Fruit fly (Drosophila melanogaster): ENCODE results near the gene CG14218.

CG14218 gene

DNA sequence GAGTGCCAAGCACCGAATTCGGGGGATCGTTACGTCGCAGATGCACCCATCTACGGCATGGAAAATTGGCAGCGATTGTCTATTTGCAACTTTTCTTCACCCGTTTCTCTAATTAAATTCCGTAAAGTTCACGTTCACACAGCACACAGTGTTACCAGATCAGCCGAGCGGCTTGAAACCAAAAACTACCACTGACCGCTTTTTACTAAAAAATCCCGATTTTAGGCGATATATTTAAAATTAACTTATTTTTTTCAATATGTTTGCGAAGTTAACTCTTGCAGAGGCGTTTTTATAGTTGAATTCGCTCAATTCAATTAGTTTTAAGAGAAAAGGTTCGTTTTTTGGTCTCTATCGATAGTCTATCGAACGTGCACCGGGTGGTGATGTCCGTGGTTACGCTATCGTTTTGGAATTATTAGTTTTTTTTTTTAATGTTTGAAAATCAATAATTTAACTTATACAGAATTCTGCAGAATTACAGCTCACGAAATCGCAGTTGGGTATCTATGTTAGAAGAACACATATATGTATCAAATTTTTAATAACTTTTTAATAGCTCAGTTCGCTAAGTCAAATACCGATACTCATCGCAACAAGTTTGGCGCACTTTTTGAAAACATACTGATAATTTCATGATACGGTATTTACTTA is 2.0 kb downstream of the CG14218 start, which contains the start of gene Tao (continued):
- TF ChIP-seq CG2116 (GFP tag; optimal IDR thresholded peaks at IDR 0.05): peak; percentile 82
- no peak for TF ChIP-seq Dip2 (GFP tag; IDR thresholded peaks at IDR 0.05)
- no peak for TF ChIP-seq gsb (GFP tag; IDR thresholded peaks at IDR 0.05)
- no peak for TF ChIP-seq al (GFP tag; IDR thresholded peaks at IDR 0.05)
- no peak for TF ChIP-seq gcm (GFP tag; optimal IDR thresholded peaks at IDR 0.05)
- no peak for TF ChIP-seq B-H1 (GFP tag; IDR thresholded peaks at IDR 0.05)
- peak; percentile 88; the same call in 2 of the 3 replicates for TF ChIP-seq CG14860 (GFP tag; IDR thresholded peaks at IDR 0.05; ENCODE audit: partially characterized antibody)
- no peak for TF ChIP-seq CG11398 (GFP tag; optimal IDR thresholded peaks at IDR 0.05)
- TF ChIP-seq Dbx (GFP tag; IDR thresholded peaks at IDR 0.05): no peak
- no peak for TF ChIP-seq CG12769 (tag; optimal IDR thresholded peaks at IDR 0.05)
- TF ChIP-seq CG2120 (GFP tag; optimal IDR thresholded peaks at IDR 0.05): peak; percentile 11
- no peak for TF ChIP-seq H15 (GFP tag; IDR thresholded peaks at IDR 0.05)
- TF ChIP-seq gfzf (GFP tag; optimal IDR thresholded peaks at IDR 0.05): peak; percentile 78
- no peak for TF ChIP-seq CG16863 (GFP tag; optimal IDR thresholded peaks at IDR 0.05)
- no peak for TF ChIP-seq CG11247 (GFP tag; IDR thresholded peaks at IDR 0.05)
- no peak for TF ChIP-seq D19A (tag; optimal IDR thresholded peaks at IDR 0.05)
- no peak for TF ChIP-seq HHEX (GFP tag; optimal IDR thresholded peaks at IDR 0.05)
- TF ChIP-seq toy (GFP tag; IDR thresholded peaks at IDR 0.05): no peak
- no peak for TF ChIP-seq CG10543 (GFP tag; optimal IDR thresholded peaks at IDR 0.05)
- no peak for TF ChIP-seq CG7987 (GFP tag; optimal IDR thresholded peaks at IDR 0.05)
- TF ChIP-seq CG4730 (GFP tag; IDR thresholded peaks at IDR 0.05): no peak
- TF ChIP-seq ro (GFP tag; IDR thresholded peaks at IDR 0.05): no peak
- no peak for TF ChIP-seq Sox102F (GFP tag; optimal IDR thresholded peaks at IDR 0.05)
- no peak for TF ChIP-seq sisA (GFP tag; IDR thresholded peaks at IDR 0.05)
- no peak for TF ChIP-seq CG14965 (GFP tag; optimal IDR thresholded peaks at IDR 0.05; ENCODE audit: borderline replicate concordance)
- no peak for TF ChIP-seq CG30403 (GFP tag; optimal IDR thresholded peaks at IDR 0.05)
- TF ChIP-seq gro (GFP tag; optimal IDR thresholded peaks at IDR 0.05): no peak
- TF ChIP-seq CG43689 (GFP tag; IDR thresholded peaks at IDR 0.05): no peak
- TF ChIP-seq sc (optimal IDR thresholded peaks at IDR 0.05): no peak
- no peak for TF ChIP-seq sc (GFP tag; optimal IDR thresholded peaks at IDR 0.05)
- no peak for TF ChIP-seq CG10654 (GFP tag; optimal IDR thresholded peaks at IDR 0.05)
- no peak for TF ChIP-seq run (tag; optimal IDR thresholded peaks at IDR 0.05)
- TF ChIP-seq tup (GFP tag; optimal IDR thresholded peaks at IDR 0.05): no peak
- no peak for TF ChIP-seq tll (GFP tag; optimal IDR thresholded peaks at IDR 0.05)
- TF ChIP-seq CG17359 (tag; optimal IDR thresholded peaks at IDR 0.05): no peak
- TF ChIP-seq zen (tag; optimal IDR thresholded peaks at IDR 0.05): no peak
- no peak for TF ChIP-seq chn (GFP tag; optimal IDR thresholded peaks at IDR 0.05)
- TF ChIP-seq zen2 (GFP tag; IDR thresholded peaks at IDR 0.05; ENCODE audit: partially characterized antibody): peak; percentile 74; the same call in 2 of the 3 replicates
- TF ChIP-seq sug (tag; optimal IDR thresholded peaks at IDR 0.05): no peak
- TF ChIP-seq pzg (GFP tag; optimal IDR thresholded peaks at IDR 0.05): peak; percentile 41
- TF ChIP-seq CG4854 (GFP tag; optimal IDR thresholded peaks at IDR 0.05): no peak
- no peak for TF ChIP-seq CG7372 (GFP tag; IDR thresholded peaks at IDR 0.05)
- no peak for TF ChIP-seq Bteb2 (GFP tag; optimal IDR thresholded peaks at IDR 0.05)
- TF ChIP-seq H2.0 (GFP tag; IDR thresholded peaks at IDR 0.05): no peak
- TF ChIP-seq CG2889 (GFP tag; IDR thresholded peaks at IDR 0.05): no peak
- no peak for TF ChIP-seq CG2678 (tag; optimal IDR thresholded peaks at IDR 0.05)
- no peak for TF ChIP-seq CG3163 (GFP tag; optimal IDR thresholded peaks at IDR 0.05)
- TF ChIP-seq CG17361 (GFP tag; IDR thresholded peaks at IDR 0.05): peak; percentile 40; the same call in 1 of the 3 replicates
- no peak for TF ChIP-seq Atf6 (GFP tag; IDR thresholded peaks at IDR 0.05)
- no peak for TF ChIP-seq CG15269 (tag; optimal IDR thresholded peaks at IDR 0.05)
- no peak for TF ChIP-seq fd96Cb (tag; optimal IDR thresholded peaks at IDR 0.05)

Data from whole organism, embryonic.